Worm (Caenorhabditis elegans) whole organism, L1 larva: ENCODE measurements around the gene hpl-1.

Experiments used
- aly-2 ChIP-seq: fragments of 150-350 bp; optimal IDR thresholded peaks from 2 replicates; lab custom pipeline; 2014; ENCODE audit warnings: missing biosample characterization, missing genetic modification characterization
- ceh-90 ChIP-seq: sonication (generic microtip); optimal IDR thresholded peaks from 2 replicates; lab custom pipeline; 2016; ENCODE audit warnings: missing genetic modification characterization, missing compliant biosample characterization
- efl-3 ChIP-seq: fragments of 200-800 bp; sonication (Bioruptor generic); optimal IDR thresholded peaks from 2 replicates; lab custom pipeline; 2018; ENCODE audit warnings: mild to moderate bottlenecking, missing genetic modification characterization, missing compliant biosample characterization
- egl-27 ChIP-seq, 2 experiments: fragments of 150-350 bp in 1 of 2; sonication (generic microtip); optimal IDR thresholded peaks; 3 replicates each; lab custom pipeline; 2017 to 2018; ENCODE audit warnings: missing biosample characterization in 2 of 2, missing genetic modification characterization in 2 of 2, missing genetic modification reagents in 2 of 2
- fos-1 ChIP-seq: fragments of 150-350 bp; optimal IDR thresholded peaks from 2 replicates; lab custom pipeline; 2014; ENCODE audit warnings: missing biosample characterization, missing genetic modification characterization
- mab-9 ChIP-seq: fragments of 200-800 bp; sonication (Bioruptor generic); IDR thresholded peaks from 2 replicates; pipeline ENCODE4 v1.3.6; 2022; ENCODE audit warnings: missing genetic modification reagents, missing genetic modification characterization, missing compliant biosample characterization
- swsn-7 ChIP-seq: sonication (generic microtip); optimal IDR thresholded peaks from 2 replicates; lab custom pipeline; 2016; ENCODE audit warnings: missing genetic modification characterization, missing compliant biosample characterization
- unc-130 ChIP-seq: fragments of 150-350 bp; optimal IDR thresholded peaks from 2 replicates; lab custom pipeline; 2017; ENCODE audit warnings: missing biosample characterization, missing genetic modification characterization, inconsistent platforms

DNA sequence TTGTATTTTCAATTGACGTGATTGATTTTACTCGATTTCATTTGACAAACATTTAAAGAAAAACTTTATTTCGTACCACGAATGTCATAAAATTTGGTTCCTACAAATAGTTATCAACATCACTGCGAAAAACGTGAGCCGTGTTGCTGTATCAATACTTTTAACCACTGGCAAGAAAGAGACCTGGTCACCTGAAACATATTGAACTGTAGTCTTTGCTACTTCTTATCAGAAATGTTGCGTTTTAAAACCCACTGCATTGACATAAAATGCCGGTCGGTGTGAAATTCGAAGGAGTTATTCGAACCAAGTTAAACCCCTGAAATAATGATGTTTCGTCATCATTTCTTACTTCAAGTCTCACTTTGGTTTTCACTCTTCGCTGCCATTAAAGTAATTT, 2.4 kb downstream of the hpl-1 start:
- no peak for TF ChIP-seq unc-130 (tag; lab: Kevin White, UChicago)
- no peak for TF ChIP-seq ceh-90 (tag; lab: Kevin White, UChicago)
- TF ChIP-seq fos-1 (tag; lab: Kevin White, UChicago) = no peak
- no peak for TF ChIP-seq aly-2
- TF ChIP-seq swsn-7 (tag; lab: Kevin White, UChicago) = no peak
- no peak for TF ChIP-seq egl-27 (tag; optimal IDR thresholded peaks at IDR 0.05; lab: Kevin White, UChicago)
- TF ChIP-seq mab-9 (GFP tag; lab: Robert Waterston, UW) = no peak
- no peak for TF ChIP-seq efl-3 (GFP tag; lab: Kevin White, UChicago)
